Fruit fly (Drosophila melanogaster) whole organism, prepupa: Measurements from ENCODE around the gene Acbp2.

Source experiments
- CG11294 ChIP-seq: fragments of 200-800 bp; sonication (Bioruptor generic); IDR thresholded peaks from 2 replicates; pipeline ENCODE4 v1.3.6; 2022; ENCODE audit warnings: missing biosample characterization, missing genetic modification characterization
- CG11762 ChIP-seq: fragments of 200-800 bp; sonication (Bioruptor generic); optimal IDR thresholded peaks from 3 replicates; lab custom pipeline; 2016; ENCODE audit warnings: missing biosample characterization, missing genetic modification characterization; ENCODE audit not compliant: insufficient read depth
- CG1621 ChIP-seq: fragments of 200-800 bp; sonication (Bioruptor generic); optimal IDR thresholded peaks from 3 replicates; lab custom pipeline; 2018; ENCODE audit warnings: missing biosample characterization, mild to moderate bottlenecking, missing genetic modification characterization
- CG16779 ChIP-seq: fragments of 200-800 bp; sonication (Bioruptor generic); optimal IDR thresholded peaks from 3 replicates; lab custom pipeline; 2017; ENCODE audit warnings: missing biosample characterization, mild to moderate bottlenecking, missing genetic modification characterization
- CG31627 ChIP-seq: fragments of 200-800 bp; sonication (Bioruptor generic); optimal IDR thresholded peaks from 3 replicates; lab custom pipeline; 2016; ENCODE audit warnings: missing biosample characterization, missing genetic modification characterization
- CG32006 ChIP-seq: fragments of 200-800 bp; sonication (Bioruptor generic); optimal IDR thresholded peaks from 3 replicates; lab custom pipeline; 2017; ENCODE audit warnings: missing biosample characterization, mild to moderate bottlenecking, missing genetic modification characterization
- CG34406 ChIP-seq: fragments of 200-800 bp; sonication (Bioruptor generic); optimal IDR thresholded peaks from 3 replicates; lab custom pipeline; 2016; ENCODE audit warnings: missing biosample characterization, missing genetic modification characterization
- CG4318 ChIP-seq: fragments of 200-800 bp; sonication (Bioruptor generic); optimal IDR thresholded peaks from 3 replicates; lab custom pipeline; 2017; ENCODE audit warnings: missing biosample characterization, mild to moderate bottlenecking, missing genetic modification characterization
- CG6163 ChIP-seq: fragments of 200-800 bp; sonication (Bioruptor generic); IDR thresholded peaks from 3 replicates; pipeline ENCODE4 v1.3.6; 2022; ENCODE audit warnings: missing biosample characterization, missing genetic modification characterization
- CG6276 ChIP-seq: fragments of 200-800 bp; sonication (Bioruptor generic); optimal IDR thresholded peaks from 2 replicates; lab custom pipeline; 2017; ENCODE audit warnings: missing biosample characterization, mild to moderate bottlenecking, missing genetic modification characterization
- CG6808 ChIP-seq: fragments of 200-800 bp; sonication (Bioruptor generic); optimal IDR thresholded peaks from 3 replicates; lab custom pipeline; 2017; ENCODE audit warnings: missing biosample characterization, missing genetic modification characterization, mild to moderate bottlenecking, moderate library complexity, missing genetic modification reagents
- CG6854 ChIP-seq: fragments of 200-800 bp; sonication (Bioruptor generic); optimal IDR thresholded peaks from 2 replicates; lab custom pipeline; 2017; ENCODE audit warnings: missing biosample characterization, mild to moderate bottlenecking, missing genetic modification characterization
- CG8119 ChIP-seq: fragments of 200-800 bp; sonication (Bioruptor generic); IDR thresholded peaks from 3 replicates; pipeline ENCODE4 v1.3.6; 2022; ENCODE audit warnings: missing biosample characterization, missing genetic modification characterization
- CG8319 ChIP-seq: fragments of 200-800 bp; sonication (Bioruptor generic); optimal IDR thresholded peaks from 3 replicates; lab custom pipeline; 2016; ENCODE audit warnings: missing biosample characterization, missing genetic modification characterization
- CG8632 ChIP-seq: fragments of 200-800 bp; sonication (Bioruptor generic); optimal IDR thresholded peaks from 3 replicates; lab custom pipeline; 2016; ENCODE audit warnings: missing biosample characterization, missing genetic modification characterization
- Eip75B ChIP-seq: fragments of 200-800 bp; sonication (Bioruptor generic); optimal IDR thresholded peaks from 3 replicates; lab custom pipeline; 2016; ENCODE audit warnings: missing biosample characterization, missing genetic modification characterization
- Eip78C ChIP-seq: fragments of 200-800 bp; sonication (Bioruptor generic); peaks from one replicate; lab custom pipeline; 2016; ENCODE audit warnings: missing biosample characterization, missing genetic modification characterization
- Eip93F ChIP-seq: fragments of 200-800 bp; sonication (Bioruptor generic); optimal IDR thresholded peaks from 2 replicates; lab custom pipeline; 2016; ENCODE audit warnings: missing biosample characterization, mild to moderate bottlenecking, missing genetic modification characterization
- Ets21C ChIP-seq: fragments of 200-800 bp; sonication (Bioruptor generic); optimal IDR thresholded peaks from 3 replicates; lab custom pipeline; 2016; ENCODE audit warnings: missing biosample characterization, missing genetic modification characterization
- Ets96B ChIP-seq: fragments of 200-800 bp; optimal IDR thresholded peaks from 2 replicates; lab custom pipeline; 2019; ENCODE audit warnings: missing biosample characterization, mild to moderate bottlenecking, missing genetic modification characterization, moderate library complexity
- Gug ChIP-seq: fragments of 200-800 bp; sonication (Bioruptor generic); IDR thresholded peaks from 2 replicates; pipeline ENCODE4 v1.3.6; 2022; ENCODE audit warnings: missing biosample characterization, missing genetic modification characterization
- Hr39 ChIP-seq: fragments of 200-800 bp; sonication (Bioruptor generic); optimal IDR thresholded peaks from 2 replicates; lab custom pipeline; 2016; ENCODE audit warnings: missing biosample characterization, missing genetic modification characterization
- Lpt ChIP-seq: fragments of 200-800 bp; sonication (Bioruptor generic); optimal IDR thresholded peaks from 3 replicates; lab custom pipeline; 2016; ENCODE audit warnings: missing biosample characterization, missing genetic modification characterization
- Smox ChIP-seq: fragments of 200-800 bp; sonication (Bioruptor generic); optimal IDR thresholded peaks from 3 replicates; lab custom pipeline; 2016; ENCODE audit warnings: missing biosample characterization, missing genetic modification characterization
- Sox102F ChIP-seq: fragments of 200-800 bp; sonication (Bioruptor generic); optimal IDR thresholded peaks from 2 replicates; lab custom pipeline; 2016; ENCODE audit warnings: missing biosample characterization, mild to moderate bottlenecking, missing genetic modification characterization
- Sox14 ChIP-seq: fragments of 200-800 bp; sonication (Bioruptor generic); optimal IDR thresholded peaks from 3 replicates; lab custom pipeline; 2016; ENCODE audit warnings: missing biosample characterization, missing genetic modification characterization
- achi ChIP-seq: fragments of 200-800 bp; sonication (Bioruptor generic); optimal IDR thresholded peaks from 3 replicates; lab custom pipeline; 2016; ENCODE audit warnings: missing biosample characterization, missing genetic modification characterization
- acj6 ChIP-seq: fragments of 200-800 bp; sonication (Bioruptor generic); optimal IDR thresholded peaks from 3 replicates; lab custom pipeline; 2016; ENCODE audit warnings: missing biosample characterization, missing genetic modification characterization
- eg ChIP-seq: fragments of 200-800 bp; sonication (Bioruptor generic); IDR thresholded peaks from 3 replicates; pipeline ENCODE4 v1.3.6; 2022; ENCODE audit warnings: missing biosample characterization, missing genetic modification characterization
- esn ChIP-seq: fragments of 200-800 bp; sonication (Bioruptor generic); optimal IDR thresholded peaks from 2 replicates; lab custom pipeline; 2016; ENCODE audit warnings: missing biosample characterization, mild to moderate bottlenecking, missing genetic modification characterization, moderate library complexity
- fd59A ChIP-seq: fragments of 200-800 bp; sonication (Bioruptor generic); optimal IDR thresholded peaks from 2 replicates; lab custom pipeline; 2017; ENCODE audit warnings: missing biosample characterization, mild to moderate bottlenecking, missing genetic modification characterization, missing genetic modification reagents
- fd85E ChIP-seq: fragments of 200-800 bp; sonication (Bioruptor generic); optimal IDR thresholded peaks from 3 replicates; lab custom pipeline; 2016; ENCODE audit warnings: missing biosample characterization, missing genetic modification characterization
- lz ChIP-seq: fragments of 200-800 bp; sonication (Bioruptor generic); optimal IDR thresholded peaks from 3 replicates; lab custom pipeline; 2016; ENCODE audit warnings: missing biosample characterization, missing genetic modification characterization
- pdm3 ChIP-seq: fragments of 200-800 bp; sonication (Bioruptor generic); optimal IDR thresholded peaks from 3 replicates; lab custom pipeline; 2016; ENCODE audit warnings: missing biosample characterization, missing genetic modification characterization
- salr ChIP-seq, 2 experiments: fragments of 200-800 bp; sonication (Bioruptor generic); optimal IDR thresholded peaks; 3 replicates each; lab custom pipeline; 2016 to 2018; ENCODE audit warnings: missing biosample characterization in 2 of 2, missing genetic modification characterization in 2 of 2, mild to moderate bottlenecking in 1 of 2
- ss ChIP-seq, 2 experiments: fragments of 200-800 bp; sonication (Bioruptor generic); optimal IDR thresholded peaks; 2 replicates in 1 of 2; 3 replicates in 1 of 2; lab custom pipeline; 2017 to 2018; ENCODE audit warnings: mild to moderate bottlenecking in 2 of 2, missing biosample characterization in 2 of 2, missing genetic modification characterization in 2 of 2, moderate library complexity in 1 of 2
- svp ChIP-seq: fragments of 200-800 bp; sonication (Bioruptor generic); peaks from one replicate; lab custom pipeline; 2016; ENCODE audit warnings: missing biosample characterization, missing genetic modification characterization
- topi ChIP-seq: fragments of 200-800 bp; sonication (Bioruptor generic); optimal IDR thresholded peaks from 3 replicates; lab custom pipeline; 2016; ENCODE audit warnings: missing biosample characterization, missing genetic modification characterization

The Acbp2 gene

dm6 chr3L:7134818-7135217 is 3.2 kb downstream of the Acbp2 start (continued):
- TF ChIP-seq acj6 (no peak), CG8632 (GFP tag; lab: Kevin White, UChicago) (no peak), pdm3 (GFP tag; lab: Kevin White, UChicago) (no peak), CG11762 (GFP tag; lab: Kevin White, UChicago) (no peak), Sox102F (GFP tag; lab: Kevin White, UChicago) (no peak), topi (GFP tag; lab: Kevin White, UChicago) (no peak), CG32006 (peak; percentile 4), salr (GFP tag; optimal IDR thresholded peaks at IDR 0.05; lab: Kevin White, UChicago) (peak in 1 of 2 experiments; percentile 3), Gug (GFP tag; lab: Robert Waterston, UW) (peak; percentile 11; the same call in 1 of the 2 replicates), fd59A (GFP tag; lab: Kevin White, UChicago) (peak; percentile 10), fd85E (GFP tag; lab: Kevin White, UChicago) (no peak), Lpt (GFP tag; lab: Kevin White, UChicago) (no peak), CG6854 (GFP tag; lab: Kevin White, UChicago) (no peak), CG6163 (peak; percentile 85), CG8319 (GFP tag; lab: Kevin White, UChicago) (no peak), Ets96B (tag; lab: Kevin White, UChicago) (peak; percentile 14), Smox (GFP tag; lab: Kevin White, UChicago) (no peak), CG6276 (GFP tag; lab: Kevin White, UChicago) (peak; percentile 39), esn (GFP tag; lab: Kevin White, UChicago) (no peak)

DNA sequence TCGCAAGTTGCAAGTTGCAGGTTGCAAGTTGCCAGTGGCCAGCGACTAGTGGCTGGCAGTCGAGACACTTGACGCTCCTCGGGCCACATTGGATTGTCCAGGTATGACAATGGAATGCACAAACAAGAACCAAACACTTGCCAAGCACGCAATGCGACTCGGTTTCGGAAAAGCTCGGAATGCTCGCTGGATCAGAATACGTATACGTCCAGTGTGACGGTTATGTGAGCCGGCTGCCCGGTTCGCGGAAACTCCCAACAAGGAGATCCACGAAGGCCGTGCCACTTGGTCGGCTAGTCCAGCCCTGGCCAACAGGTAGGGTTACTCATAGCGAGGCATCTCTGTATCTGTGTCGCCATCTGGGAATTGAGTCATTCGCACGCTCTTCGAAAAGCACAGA is 5.0 kb downstream of the Acbp2 start:
- TF ChIP-seq salr (GFP tag; optimal IDR thresholded peaks at IDR 0.05; lab: Kevin White, UChicago) (no peak), CG1621 (tag; lab: Kevin White, UChicago) (peak; percentile 21), CG6854 (GFP tag; lab: Kevin White, UChicago) (no peak), lz (GFP tag; lab: Kevin White, UChicago) (no peak), achi (GFP tag; lab: Kevin White, UChicago) (no peak), CG6808 (GFP tag; lab: Kevin White, UChicago) (peak; percentile 6), eg (GFP tag; lab: Robert Waterston, UW) (no peak), Sox14 (GFP tag; lab: Kevin White, UChicago) (no peak), CG4318 (GFP tag; lab: Kevin White, UChicago) (no peak), ss (GFP tag; optimal IDR thresholded peaks at IDR 0.05; lab: Kevin White, UChicago) (peak; percentile 24 to 66), CG16779 (tag; lab: Kevin White, UChicago) (no peak), CG8119 (GFP tag; lab: Robert Waterston, UW) (peak; percentile 30; the same call in 1 of the 3 replicates), CG34406 (no peak), CG6276 (GFP tag; lab: Kevin White, UChicago) (peak; percentile 6), CG11294 (GFP tag; lab: Robert Waterston, UW) (no peak), CG31627 (GFP tag; lab: Kevin White, UChicago) (no peak), Smox (GFP tag; lab: Kevin White, UChicago) (no peak), Ets21C (GFP tag; lab: Kevin White, UChicago) (no peak), Eip93F (GFP tag; lab: Kevin White, UChicago) (no peak), CG32006 (peak; percentile 20), Eip78C (peak; percentile 19), CG6163 (peak; percentile 28; the same call in 1 of the 3 replicates), Eip75B (GFP tag; lab: Kevin White, UChicago) (no peak), svp (GFP tag; lab: Kevin White, UChicago) (no peak), Ets96B (tag; lab: Kevin White, UChicago) (no peak), Lpt (GFP tag; lab: Kevin White, UChicago) (no peak), topi (GFP tag; lab: Kevin White, UChicago) (no peak), Hr39 (no peak)
